Fruit fly (Drosophila melanogaster): ENCODE results near the gene Grl36b.

The Grl36b gene

dm6 chr2L:18151134-18151825 lies 25.7 kb upstream of the Grl36b start (continued):
- TF ChIP-seq nom (GFP tag; optimal IDR thresholded peaks at IDR 0.05) (no peak), HLH54F (GFP tag; optimal IDR thresholded peaks at IDR 0.05) (peak; percentile 70), CG17802 (tag; optimal IDR thresholded peaks at IDR 0.05) (no peak), CG4854 (GFP tag; optimal IDR thresholded peaks at IDR 0.05) (peak; percentile 20), CG12744 (GFP tag; optimal IDR thresholded peaks at IDR 0.05) (peak; percentile 24), CG14441 (GFP tag; IDR thresholded peaks at IDR 0.05) (peak; percentile 82), inv (GFP tag; IDR thresholded peaks at IDR 0.05; ENCODE audit: partially characterized antibody) (no peak; the same call in 1 of the 2 replicates), Dek (tag; optimal IDR thresholded peaks at IDR 0.05) (no peak), cwo (GFP tag; optimal IDR thresholded peaks at IDR 0.05) (peak; percentile 33), CG17568 (GFP tag; optimal IDR thresholded peaks at IDR 0.05) (no peak), danr (GFP tag; IDR thresholded peaks at IDR 0.05) (peak; percentile 56; the same call in 1 of the 2 replicates), CG13775 (GFP tag; optimal IDR thresholded peaks at IDR 0.05) (peak; percentile 9), CG13894 (tag; optimal IDR thresholded peaks at IDR 0.05) (peak; percentile 80), row (GFP tag; IDR thresholded peaks at IDR 0.05) (peak; percentile 82), CG14965 (GFP tag; optimal IDR thresholded peaks at IDR 0.05; ENCODE audit: borderline replicate concordance) (no peak), lilli (GFP tag; optimal IDR thresholded peaks at IDR 0.05) (peak; percentile 65), crol (GFP tag; IDR thresholded peaks at IDR 0.05) (peak; percentile 33), her (GFP tag; optimal IDR thresholded peaks at IDR 0.05) (no peak), HHEX (GFP tag; optimal IDR thresholded peaks at IDR 0.05) (no peak), CG16863 (GFP tag; optimal IDR thresholded peaks at IDR 0.05) (peak; percentile 69), pros (GFP tag; optimal IDR thresholded peaks at IDR 0.05) (peak; percentile 75), CG1647 (GFP tag; optimal IDR thresholded peaks at IDR 0.05) (peak; percentile 32), hkb (optimal IDR thresholded peaks at IDR 0.05) (no peak), hkb (GFP tag; IDR thresholded peaks at IDR 0.05) (peak; percentile 45; the same call in 1 of the 2 replicates), croc (GFP tag; conservative IDR thresholded peaks at IDR 0.05) (peak; percentile 19; the same call in 1 of the 3 replicates), Oaz (GFP tag; IDR thresholded peaks at IDR 0.05) (peak; percentile 46; the same call in 1 of the 2 replicates), Atf-2 (GFP tag; optimal IDR thresholded peaks at IDR 0.05) (peak; percentile 69), CG3163 (GFP tag; optimal IDR thresholded peaks at IDR 0.05) (peak; percentile 39), Xbp1 (GFP tag; optimal IDR thresholded peaks at IDR 0.05) (peak; percentile 46), tx (GFP tag; optimal IDR thresholded peaks at IDR 0.05) (peak; percentile 56), CG9932 (GFP tag; IDR thresholded peaks at IDR 0.05) (peak; percentile 82), Max (GFP tag; optimal IDR thresholded peaks at IDR 0.05) (no peak), Meics (GFP tag; optimal IDR thresholded peaks at IDR 0.05) (peak; percentile 44), wek (GFP tag; optimal IDR thresholded peaks at IDR 0.05) (peak; percentile 7), CG3726 (GFP tag; IDR thresholded peaks at IDR 0.05) (no peak), Gug (GFP tag; IDR thresholded peaks at IDR 0.05) (peak; percentile 93), CG30431 (GFP tag; optimal IDR thresholded peaks at IDR 0.05) (peak; percentile 38), ap (GFP tag; IDR thresholded peaks at IDR 0.05) (0 out of 2 replicates have a peak, but pooled peaks have one; percentile 21), Atf3 (GFP tag; optimal IDR thresholded peaks at IDR 0.05) (peak; percentile 27), vfl (GFP tag; optimal IDR thresholded peaks at IDR 0.05) (peak; percentile 50), zfh1 (GFP tag; IDR thresholded peaks at IDR 0.05) (peak; percentile 72), jumu (GFP tag; optimal IDR thresholded peaks at IDR 0.05) (peak; percentile 53), gfzf (GFP tag; optimal IDR thresholded peaks at IDR 0.05) (no peak), chif (GFP tag; optimal IDR thresholded peaks at IDR 0.05) (peak; percentile 13 to 65), Mrtf (GFP tag; IDR thresholded peaks at IDR 0.05) (peak; percentile 78; the same call in 2 of the 3 replicates), Jarid2 (GFP tag; optimal IDR thresholded peaks at IDR 0.05) (no peak), Scr (GFP tag; IDR thresholded peaks at IDR 0.05; ENCODE audit: partially characterized antibody) (peak; percentile 32; the same call in 1 of the 2 replicates), en (GFP tag; optimal IDR thresholded peaks at IDR 0.05) (no peak), CG15011 (GFP tag; optimal IDR thresholded peaks at IDR 0.05) (peak; percentile 4), CG9609 (GFP tag; optimal IDR thresholded peaks at IDR 0.05) (peak; percentile 69)
